Worm (Caenorhabditis elegans) whole organism, young adult: ENCODE results near the gene Y54E2A.9.

Experiments used
- B0261.1 ChIP-seq: sonication (generic microtip); optimal IDR thresholded peaks from 2 replicates; lab custom pipeline; 2016; ENCODE audit warnings: mild to moderate bottlenecking, missing genetic modification characterization, moderate library complexity, missing compliant biosample characterization
- C17E4.6 ChIP-seq: fragments of 200-800 bp; sonication (Bioruptor generic); IDR thresholded peaks from 2 replicates; pipeline ENCODE4 v1.3.6; 2022; ENCODE audit warnings: missing genetic modification reagents, missing genetic modification characterization, missing compliant biosample characterization
- D2030.7 ChIP-seq: fragments of 200-800 bp; sonication (Bioruptor generic); IDR thresholded peaks from 2 replicates; pipeline ENCODE4 v1.3.6; 2022; ENCODE audit warnings: missing genetic modification reagents, missing genetic modification characterization, missing compliant biosample characterization
- F33H1.4 ChIP-seq: fragments of 200-800 bp; sonication (Bioruptor generic); IDR thresholded peaks from 2 replicates; pipeline ENCODE4 v1.3.6; 2022; ENCODE audit warnings: missing genetic modification reagents, missing genetic modification characterization, missing compliant biosample characterization
- F49E8.2 ChIP-seq: sonication (generic microtip); optimal IDR thresholded peaks from 3 replicates; lab custom pipeline; 2017; ENCODE audit warnings: missing genetic modification characterization, mild to moderate bottlenecking, missing compliant biosample characterization, antibody characterized with exemption, moderate library complexity; ENCODE audit not compliant: insufficient read depth
- T07F8.4 ChIP-seq: sonication (generic microtip); optimal IDR thresholded peaks from 2 replicates; lab custom pipeline; 2016; ENCODE audit warnings: mild to moderate bottlenecking, missing genetic modification characterization, moderate library complexity, missing compliant biosample characterization
- Y95B8A.8 ChIP-seq: fragments of 200-800 bp; sonication (Bioruptor generic); IDR thresholded peaks from 2 replicates; pipeline ENCODE4 v1.3.6; 2022; ENCODE audit warnings: missing genetic modification reagents, missing genetic modification characterization, missing compliant biosample characterization
- ZK185.1 ChIP-seq: sonication (generic microtip); optimal IDR thresholded peaks from 2 replicates; lab custom pipeline; 2016; ENCODE audit warnings: mild to moderate bottlenecking, missing genetic modification characterization, missing compliant biosample characterization; ENCODE audit not compliant: poor library complexity, severe bottlenecking
- ama-1 ChIP-seq, 3 experiments: fragments of 150-350 bp in 1 of 3; sonication (generic microtip) in 2 of 3; optimal IDR thresholded peaks; 2 replicates each; lab custom pipeline; 2014 to 2018; ENCODE audit warnings: missing biosample characterization in 2 of 3, missing genetic modification characterization in 2 of 3, missing genetic modification reagents in 2 of 3
- bed-1 ChIP-seq: fragments of 200-800 bp; sonication (Bioruptor generic); IDR thresholded peaks from 2 replicates; pipeline ENCODE4 v1.3.6; 2022; ENCODE audit warnings: missing genetic modification reagents, missing genetic modification characterization, missing compliant biosample characterization
- cebp-1 ChIP-seq, 2 experiments: fragments of 200-800 bp in 1 of 2; sonication (Bioruptor generic) in 1 of 2; sonication (generic microtip) in 1 of 2; IDR thresholded peaks in 1 of 2; optimal IDR thresholded peaks in 1 of 2; 2 replicates each; pipeline versions ENCODE4 v1.3.6 to Lab custom; 2017 to 2022; ENCODE audit warnings: missing compliant biosample characterization in 2 of 2, missing genetic modification characterization in 2 of 2, mild to moderate bottlenecking in 1 of 2, missing genetic modification reagents in 1 of 2, moderate library complexity in 1 of 2
- ceh-91 ChIP-seq: fragments of 200-800 bp; sonication (Bioruptor generic); IDR thresholded peaks from 2 replicates; pipeline ENCODE4 v1.3.6; 2022; ENCODE audit warnings: missing genetic modification reagents, missing genetic modification characterization, missing compliant biosample characterization
- dpl-1 ChIP-seq: fragments of 150-350 bp; optimal IDR thresholded peaks from 2 replicates; lab custom pipeline; 2014; ENCODE audit warnings: missing biosample characterization, missing genetic modification reagents, missing genetic modification characterization
- efl-1 ChIP-seq: fragments of 150-350 bp; optimal IDR thresholded peaks from 2 replicates; lab custom pipeline; 2014; ENCODE audit warnings: missing biosample characterization, missing genetic modification reagents, missing genetic modification characterization
- egrh-3 ChIP-seq: fragments of 200-800 bp; sonication (Bioruptor generic); IDR thresholded peaks from 2 replicates; pipeline ENCODE4 v1.3.6; 2022; ENCODE audit warnings: missing genetic modification reagents, missing genetic modification characterization, missing compliant biosample characterization
- him-1 ChIP-seq: sonication (generic microtip); optimal IDR thresholded peaks from 2 replicates; lab custom pipeline; 2016; ENCODE audit warnings: missing genotype, missing genetic modification reagents, missing genetic modification characterization, missing compliant biosample characterization
- hmg-1.2 ChIP-seq: fragments of 200-800 bp; sonication (Bioruptor generic); IDR thresholded peaks from 2 replicates; pipeline ENCODE4 v1.3.6; 2022; ENCODE audit warnings: missing genetic modification reagents, missing genetic modification characterization, missing compliant biosample characterization
- hsf-1 ChIP-seq: fragments of 200-800 bp; sonication (Bioruptor generic); IDR thresholded peaks from 2 replicates; pipeline ENCODE4 v1.3.6; 2022; ENCODE audit warnings: missing genetic modification reagents, missing genetic modification characterization, missing compliant biosample characterization
- lin-54 ChIP-seq: fragments of 200-800 bp; sonication (Bioruptor generic); optimal IDR thresholded peaks from 2 replicates; lab custom pipeline; 2018; ENCODE audit warnings: mild to moderate bottlenecking, missing genetic modification characterization, missing compliant biosample characterization
- lir-1 ChIP-seq: fragments of 200-800 bp; sonication (Bioruptor generic); conservative IDR thresholded peaks from 2 replicates; pipeline ENCODE4 v1.3.6; 2022; ENCODE audit warnings: missing genetic modification reagents, missing genetic modification characterization, missing compliant biosample characterization
- lsl-1 ChIP-seq: fragments of 200-800 bp; sonication (Bioruptor generic); optimal IDR thresholded peaks from 2 replicates; lab custom pipeline; 2018; ENCODE audit warnings: mild to moderate bottlenecking, missing genetic modification characterization, moderate library complexity, missing compliant biosample characterization
- madf-6 ChIP-seq: fragments of 200-800 bp; sonication (Bioruptor generic); IDR thresholded peaks from 2 replicates; pipeline ENCODE4 v1.3.6; 2022; ENCODE audit warnings: missing genetic modification reagents, missing genetic modification characterization, missing compliant biosample characterization
- madf-8 ChIP-seq: fragments of 200-800 bp; sonication (Bioruptor generic); conservative IDR thresholded peaks from 2 replicates; pipeline ENCODE4 v1.3.6; 2022; ENCODE audit warnings: missing genetic modification reagents, missing genetic modification characterization, missing compliant biosample characterization
- mcd-1 ChIP-seq: fragments of 200-800 bp; sonication (Bioruptor generic); IDR thresholded peaks from 2 replicates; pipeline ENCODE4 v1.3.6; 2022; ENCODE audit warnings: missing genetic modification reagents, missing genetic modification characterization, missing compliant biosample characterization
- nfya-2 ChIP-seq: fragments of 200-800 bp; sonication (Bioruptor generic); IDR thresholded peaks from 2 replicates; pipeline ENCODE4 v1.3.6; 2022; ENCODE audit warnings: missing genetic modification reagents, missing genetic modification characterization, missing compliant biosample characterization
- nhr-120 ChIP-seq: fragments of 200-800 bp; sonication (Bioruptor generic); IDR thresholded peaks from 2 replicates; pipeline ENCODE4 v1.3.6; 2022; ENCODE audit warnings: missing genetic modification characterization, missing compliant biosample characterization
- nhr-80 ChIP-seq: sonication (generic microtip); optimal IDR thresholded peaks from 2 replicates; lab custom pipeline; 2016; ENCODE audit warnings: missing genetic modification characterization, missing compliant biosample characterization
- pha-4 ChIP-seq: fragments of 150-350 bp; sonication (generic microtip); optimal IDR thresholded peaks from 2 replicates; lab custom pipeline; 2014; ENCODE audit warnings: missing biosample characterization, missing genetic modification reagents, missing genetic modification characterization
- snpc-1.1 ChIP-seq: sonication (generic microtip); optimal IDR thresholded peaks from 2 replicates; lab custom pipeline; 2017; ENCODE audit warnings: missing genetic modification characterization, mild to moderate bottlenecking, missing compliant biosample characterization, antibody characterized with exemption, moderate library complexity, missing genotype, missing genetic modification reagents; ENCODE audit not compliant: insufficient read depth
- snpc-4 ChIP-seq, 5 experiments: fragments of 150-350 bp in 1 of 5; sonication (generic microtip) in 4 of 5; optimal IDR thresholded peaks; 2 replicates each; lab custom pipeline; 2014 to 2018; ENCODE audit warnings: missing genetic modification characterization in 5 of 5, missing biosample characterization in 3 of 5, antibody characterized with exemption in 2 of 5, mild to moderate bottlenecking in 2 of 5, missing compliant biosample characterization in 2 of 5, missing genotype in 2 of 5, moderate library complexity in 2 of 5, missing genetic modification reagents in 1 of 5
- tlf-1 ChIP-seq: fragments of 200-800 bp; sonication (Bioruptor generic); optimal IDR thresholded peaks from 2 replicates; lab custom pipeline; 2018; ENCODE audit warnings: mild to moderate bottlenecking, missing genetic modification characterization, missing compliant biosample characterization
- xnd-1 ChIP-seq: sonication (generic microtip); optimal IDR thresholded peaks from 2 replicates; lab custom pipeline; 2016; ENCODE audit warnings: missing genotype, missing genetic modification reagents, missing genetic modification characterization, missing compliant biosample characterization
- zfh-2 ChIP-seq: fragments of 200-800 bp; sonication (Bioruptor generic); conservative IDR thresholded peaks from 2 replicates; pipeline ENCODE4 v1.3.6; 2022; ENCODE audit warnings: missing genetic modification reagents, missing genetic modification characterization, missing compliant biosample characterization
- zim-3 ChIP-seq: sonication (generic microtip); optimal IDR thresholded peaks from 2 replicates; lab custom pipeline; 2017; ENCODE audit warnings: mild to moderate bottlenecking, missing genetic modification characterization, moderate library complexity, missing compliant biosample characterization
- ztf-22 ChIP-seq: fragments of 200-800 bp; sonication (Bioruptor generic); optimal IDR thresholded peaks from 2 replicates; lab custom pipeline; 2018; ENCODE audit warnings: mild to moderate bottlenecking, missing genetic modification characterization, moderate library complexity, missing compliant biosample characterization
- ztf-6 ChIP-seq: fragments of 200-800 bp; sonication (Bioruptor generic); IDR thresholded peaks from 2 replicates; pipeline ENCODE4 v1.3.6; 2022; ENCODE audit warnings: missing genetic modification reagents, missing genetic modification characterization, missing compliant biosample characterization

Gene Y54E2A.9

ce11 chrII:14762528-14762927 is 23.3 kb downstream of the Y54E2A.9 start (continued):
- TF ChIP-seq Y95B8A.8 (GFP tag; lab: Robert Waterston, UW) = peak; percentile 67; the same call in 1 of the 2 replicates
- peak; percentile 65 for TF ChIP-seq F33H1.4
- TF ChIP-seq hmg-1.2 (GFP tag; lab: Robert Waterston, UW) = 0 out of 2 replicates have a peak, but pooled peaks have one; percentile 34
- TF ChIP-seq hsf-1 (GFP tag; lab: Robert Waterston, UW) = peak; percentile 62; the same call in 1 of the 2 replicates
- TF ChIP-seq, all 124 proteins: peak for 18; not testable (repeated sequence) for 106

- TF ChIP-seq mcd-1 (GFP tag; lab: Robert Waterston, UW) = no peak
- TF ChIP-seq lir-1 (GFP tag; lab: Robert Waterston, UW) = no peak
These were observed 28.1 kb downstream of the Y54E2A.9 start, which contains the start of gene Y54E2A.5 for ce11 chrII:14757711-14758110. TSS of gene Y54E2A.5 (minus strand) at chrII:14757811.

- peak; percentile 6 for TF ChIP-seq lin-54 (GFP tag; lab: Kevin White, UChicago)
- TF ChIP-seq madf-8 (GFP tag; lab: Robert Waterston, UW) = peak; percentile 66
- peak; percentile 53; the same call in 1 of the 2 replicates for TF ChIP-seq ceh-91 (GFP tag; lab: Robert Waterston, UW)
- peak; percentile 84 for TF ChIP-seq madf-6
- TF ChIP-seq pha-4 (tag; lab: Kevin White, UChicago) = no peak
- no peak for TF ChIP-seq cebp-1 (GFP tag; IDR thresholded peaks at IDR 0.05; lab: Robert Waterston, UW)
- TF ChIP-seq cebp-1 (tag; optimal IDR thresholded peaks at IDR 0.05; lab: Kevin White, UChicago) = peak; percentile 78
- TF ChIP-seq ama-1 (optimal IDR thresholded peaks at IDR 0.05; lab: Kevin White, UChicago) = no peak
- TF ChIP-seq ama-1 (GFP tag; optimal IDR thresholded peaks at IDR 0.05; lab: Kevin White, UChicago) = no peak
- peak; percentile 86 for TF ChIP-seq xnd-1 (tag; lab: Kevin White, UChicago)
- peak; percentile 85 for TF ChIP-seq F33H1.4
- TF ChIP-seq C17E4.6 (GFP tag; lab: Robert Waterston, UW) = no peak
- TF ChIP-seq efl-1 = peak; percentile 74
- peak; percentile 35; the same call in 1 of the 2 replicates for TF ChIP-seq D2030.7 (GFP tag; lab: Robert Waterston, UW)
- no peak for TF ChIP-seq T07F8.4 (tag; lab: Kevin White, UChicago)
- peak; percentile 94 for TF ChIP-seq lsl-1
- TF ChIP-seq tlf-1 (GFP tag; lab: Kevin White, UChicago) = peak; percentile 47
- peak; percentile 26 for TF ChIP-seq snpc-1.1 (tag; lab: Kevin White, UChicago)
- peak; percentile 21 for TF ChIP-seq dpl-1 (GFP tag; lab: Kevin White, UChicago)
These were observed 31.7 kb downstream of the Y54E2A.9 start, which contains the start of the genes tac-1 and Y54E2A.4 for ce11 chrII:14753858-14754750. TSS of gene tac-1 (minus strand) at chrII:14753877. TSS of gene Y54E2A.4 (plus strand) at chrII:14754622.

ce11 chrII:14753246-14753645 is 32.6 kb downstream of the Y54E2A.9 start:
- TF ChIP-seq zfh-2 (peak; percentile 89), bed-1 (GFP tag; lab: Robert Waterston, UW) (no peak), egrh-3 (GFP tag; lab: Robert Waterston, UW) (peak; percentile 79; the same call in 1 of the 2 replicates)
- TF ChIP-seq, all 124 proteins: peak for 2

- TF ChIP-seq F49E8.2 (tag; lab: Kevin White, UChicago) = peak; percentile 51
- no peak for TF ChIP-seq nhr-120
- no peak for TF ChIP-seq snpc-4 (GFP tag; optimal IDR thresholded peaks at IDR 0.05; lab: Kevin White, UChicago)
- TF ChIP-seq snpc-4 (tag; optimal IDR thresholded peaks at IDR 0.05; lab: Kevin White, UChicago) = no peak
- no peak for TF ChIP-seq zim-3 (tag; lab: Kevin White, UChicago)
- TF ChIP-seq ztf-6 (GFP tag; lab: Robert Waterston, UW) = no peak
- no peak for TF ChIP-seq ZK185.1 (tag; lab: Kevin White, UChicago)
- no peak for TF ChIP-seq nhr-80 (tag; lab: Kevin White, UChicago)
- no peak for TF ChIP-seq nfya-2 (GFP tag; lab: Robert Waterston, UW)
- TF ChIP-seq him-1 (tag; lab: Kevin White, UChicago) = no peak
- peak; percentile 75 for TF ChIP-seq F33H1.4
- no peak for TF ChIP-seq tlf-1 (GFP tag; lab: Kevin White, UChicago)
- no peak for TF ChIP-seq B0261.1 (tag; lab: Kevin White, UChicago)
- TF ChIP-seq ztf-22 (GFP tag; lab: Kevin White, UChicago) = no peak
These were observed 33.4 kb downstream of the Y54E2A.9 start, which contains the start of gene smg-9 for ce11 chrII:14752187-14752959. TSS of gene smg-9 (minus strand) at chrII:14752849.
